Worm (Caenorhabditis elegans) whole organism, mixed stage, embryonic: Measurements from ENCODE around the gene mpk-2.
A peak's percentile ranks its signal among the peaks of the same experiment; 100 is the strongest.

Experiments
- M03D4.4 ChIP-seq: sonication (generic microtip); optimal IDR thresholded peaks from 2 replicates; lab custom pipeline; 2017; ENCODE audit warnings: mild to moderate bottlenecking, missing genetic modification characterization, missing compliant biosample characterization
- bed-3 ChIP-seq: fragments of 200-800 bp; sonication (Bioruptor generic); optimal IDR thresholded peaks from 3 replicates; lab custom pipeline; 2018; ENCODE audit warnings: mild to moderate bottlenecking, missing genetic modification characterization, moderate library complexity, missing compliant biosample characterization
- blmp-1 ChIP-seq: fragments of 150-350 bp; optimal IDR thresholded peaks from 2 replicates; lab custom pipeline; 2014; ENCODE audit warnings: missing biosample characterization, missing genetic modification characterization
- ceh-39 ChIP-seq: fragments of 150-350 bp; optimal IDR thresholded peaks from 2 replicates; lab custom pipeline; 2014; ENCODE audit warnings: missing biosample characterization, missing genetic modification characterization
- ceh-43 ChIP-seq: fragments of 200-800 bp; sonication (Bioruptor generic); optimal IDR thresholded peaks from 2 replicates; lab custom pipeline; 2018; ENCODE audit warnings: mild to moderate bottlenecking, missing genetic modification characterization, moderate library complexity, missing compliant biosample characterization
- ceh-83 ChIP-seq: fragments of 200-800 bp; sonication (Bioruptor generic); optimal IDR thresholded peaks from 2 replicates; lab custom pipeline; 2018; ENCODE audit warnings: mild to moderate bottlenecking, missing genetic modification characterization, missing compliant biosample characterization
- ces-1 ChIP-seq: fragments of 150-350 bp; optimal IDR thresholded peaks from 2 replicates; lab custom pipeline; 2014; ENCODE audit warnings: missing biosample characterization, missing genetic modification reagents, missing genetic modification characterization
- cnd-1 ChIP-seq: fragments of 200-800 bp; sonication (Bioruptor generic); optimal IDR thresholded peaks from 2 replicates; lab custom pipeline; 2018; ENCODE audit warnings: mild to moderate bottlenecking, missing genetic modification characterization, missing compliant biosample characterization
- drap-1 ChIP-seq: fragments of 200-800 bp; sonication (Bioruptor generic); optimal IDR thresholded peaks from 3 replicates; lab custom pipeline; 2018; ENCODE audit warnings: mild to moderate bottlenecking, missing genetic modification characterization, missing compliant biosample characterization
- elt-1 ChIP-seq: sonication (generic microtip); optimal IDR thresholded peaks from 2 replicates; lab custom pipeline; 2017; ENCODE audit warnings: missing genetic modification characterization, mild to moderate bottlenecking, missing compliant biosample characterization, antibody characterized with exemption, moderate library complexity, borderline replicate concordance; ENCODE audit not compliant: insufficient read depth
- elt-3 ChIP-seq: fragments of 150-350 bp; optimal IDR thresholded peaks from 2 replicates; lab custom pipeline; 2014; ENCODE audit warnings: missing biosample characterization, missing genetic modification characterization
- flh-1 ChIP-seq: fragments of 200-800 bp; sonication (Bioruptor generic); optimal IDR thresholded peaks from 2 replicates; lab custom pipeline; 2018; ENCODE audit warnings: mild to moderate bottlenecking, missing genetic modification characterization, moderate library complexity, missing compliant biosample characterization
- ham-2 ChIP-seq: fragments of 200-800 bp; sonication (Bioruptor generic); optimal IDR thresholded peaks from 2 replicates; lab custom pipeline; 2018; ENCODE audit warnings: mild to moderate bottlenecking, missing genetic modification characterization, missing compliant biosample characterization
- hlh-1 ChIP-seq: fragments of 150-350 bp; optimal IDR thresholded peaks from 2 replicates; lab custom pipeline; 2014; ENCODE audit warnings: missing biosample characterization, missing genetic modification reagents, missing genetic modification characterization
- lin-13 ChIP-seq: fragments of 150-350 bp; optimal IDR thresholded peaks from 2 replicates; lab custom pipeline; 2014; ENCODE audit warnings: missing biosample characterization, missing genetic modification characterization
- lin-32 ChIP-seq: fragments of 200-800 bp; sonication (Bioruptor generic); optimal IDR thresholded peaks from 2 replicates; lab custom pipeline; 2018; ENCODE audit warnings: mild to moderate bottlenecking, missing genetic modification characterization, missing compliant biosample characterization
- lsy-2 ChIP-seq: fragments of 150-350 bp; optimal IDR thresholded peaks from 2 replicates; lab custom pipeline; 2014; ENCODE audit warnings: missing biosample characterization, missing genetic modification characterization
- mab-5 ChIP-seq: fragments of 150-350 bp; optimal IDR thresholded peaks from 2 replicates; lab custom pipeline; 2014; ENCODE audit warnings: missing biosample characterization, missing genetic modification characterization
- mep-1 ChIP-seq: fragments of 150-350 bp; optimal IDR thresholded peaks from 2 replicates; lab custom pipeline; 2017; ENCODE audit warnings: missing biosample characterization, missing genetic modification reagents, missing genetic modification characterization, inconsistent platforms
- mls-2 ChIP-seq: sonication (generic microtip); optimal IDR thresholded peaks from 2 replicates; lab custom pipeline; 2016; ENCODE audit warnings: mild to moderate bottlenecking, missing genetic modification characterization, moderate library complexity, missing compliant biosample characterization
- nhr-12 ChIP-seq: fragments of 150-350 bp; optimal IDR thresholded peaks from 2 replicates; lab custom pipeline; 2014; ENCODE audit warnings: missing biosample characterization, missing genetic modification characterization
- nhr-2 ChIP-seq: fragments of 150-350 bp; optimal IDR thresholded peaks from 2 replicates; lab custom pipeline; 2014; ENCODE audit warnings: missing biosample characterization, missing genetic modification characterization
- nhr-237 ChIP-seq: fragments of 150-350 bp; optimal IDR thresholded peaks from 2 replicates; lab custom pipeline; 2014; ENCODE audit warnings: missing biosample characterization, missing genetic modification characterization
- nhr-28 ChIP-seq: fragments of 150-350 bp; optimal IDR thresholded peaks from 2 replicates; lab custom pipeline; 2014; ENCODE audit warnings: missing biosample characterization, missing genetic modification characterization
- nhr-76 ChIP-seq: sonication (generic microtip); optimal IDR thresholded peaks from 2 replicates; lab custom pipeline; 2017; ENCODE audit warnings: missing biosample characterization, missing genetic modification characterization
- pha-4 ChIP-seq: fragments of 150-350 bp; optimal IDR thresholded peaks from 2 replicates; lab custom pipeline; 2018; ENCODE audit warnings: missing biosample characterization, missing genetic modification reagents, missing genetic modification characterization
- sem-2 ChIP-seq: fragments of 200-800 bp; sonication (Bioruptor generic); optimal IDR thresholded peaks from 2 replicates; lab custom pipeline; 2018; ENCODE audit warnings: mild to moderate bottlenecking, missing genetic modification characterization, missing compliant biosample characterization
- snpc-4 ChIP-seq: fragments of 150-350 bp; optimal IDR thresholded peaks from 2 replicates; lab custom pipeline; 2014; ENCODE audit warnings: missing biosample characterization, missing genetic modification characterization
- sptf-1 ChIP-seq: sonication (generic microtip); optimal IDR thresholded peaks from 2 replicates; lab custom pipeline; 2017; ENCODE audit warnings: mild to moderate bottlenecking, missing genetic modification characterization, moderate library complexity, missing compliant biosample characterization
- tbx-8 ChIP-seq: fragments of 200-800 bp; sonication (Bioruptor generic); optimal IDR thresholded peaks from 2 replicates; lab custom pipeline; 2018; ENCODE audit warnings: mild to moderate bottlenecking, missing genetic modification characterization, moderate library complexity, missing compliant biosample characterization
- unc-120 ChIP-seq: sonication (generic microtip); optimal IDR thresholded peaks from 2 replicates; lab custom pipeline; 2017; ENCODE audit warnings: missing genetic modification characterization, missing compliant biosample characterization; ENCODE audit not compliant: poor library complexity, severe bottlenecking
- unc-39 ChIP-seq: fragments of 150-350 bp; optimal IDR thresholded peaks from 2 replicates; lab custom pipeline; 2014; ENCODE audit warnings: missing biosample characterization, missing genetic modification characterization
- unc-62 ChIP-seq: fragments of 150-350 bp; optimal IDR thresholded peaks from 2 replicates; lab custom pipeline; 2014; ENCODE audit warnings: missing biosample characterization, missing genetic modification reagents, missing genetic modification characterization
- zip-8 ChIP-seq: fragments of 150-350 bp; optimal IDR thresholded peaks from 2 replicates; lab custom pipeline; 2014; ENCODE audit warnings: missing biosample characterization, missing genetic modification characterization
- ztf-11 ChIP-seq: fragments of 150-350 bp; optimal IDR thresholded peaks from 2 replicates; lab custom pipeline; 2014; ENCODE audit warnings: missing biosample characterization, missing genetic modification characterization

Gene mpk-2

DNA sequence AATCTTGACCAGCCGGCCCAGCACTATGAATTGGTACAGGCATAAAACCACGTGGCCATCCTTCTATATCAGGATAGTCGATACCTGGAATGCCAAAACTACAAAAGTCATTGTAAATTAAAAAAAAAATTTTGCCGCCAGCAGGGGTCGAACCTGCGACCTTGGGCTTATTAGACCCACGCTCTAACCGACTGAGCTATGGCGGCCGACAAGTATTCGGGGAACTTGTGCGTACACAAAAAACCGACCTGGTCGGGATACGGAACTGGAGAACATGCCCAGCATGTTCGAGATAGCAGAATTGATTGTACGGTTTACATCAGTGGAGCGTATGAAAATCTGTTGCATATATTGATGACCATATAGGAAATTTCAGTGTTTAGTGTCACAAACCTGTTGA is 46.6 kb upstream of the mpk-2 start:
- no peak for TF ChIP-seq blmp-1 (tag; lab: Kevin White, UChicago)
- no peak for TF ChIP-seq zip-8 (tag; lab: Kevin White, UChicago)
- no peak for TF ChIP-seq lin-32 (GFP tag; lab: Kevin White, UChicago)
- TF ChIP-seq nhr-28, result no peak
- peak; percentile 44 for TF ChIP-seq drap-1 (GFP tag; lab: Kevin White, UChicago)
- TF ChIP-seq nhr-2, result no peak
- no peak for TF ChIP-seq pha-4 (tag; lab: Kevin White, UChicago)
- TF ChIP-seq mep-1 (tag; lab: Kevin White, UChicago), result no peak
- no peak for TF ChIP-seq mab-5 (tag; lab: Kevin White, UChicago)
- TF ChIP-seq ztf-11 (tag; lab: Kevin White, UChicago), result no peak
- TF ChIP-seq elt-1, result no peak
- TF ChIP-seq tbx-8 (GFP tag; lab: Kevin White, UChicago), result peak; percentile 35
- TF ChIP-seq elt-3, result no peak
- peak; percentile 55 for TF ChIP-seq M03D4.4 (tag; lab: Kevin White, UChicago)
- TF ChIP-seq snpc-4, result no peak
- TF ChIP-seq lin-13 (tag; lab: Kevin White, UChicago), result no peak
- no peak for TF ChIP-seq unc-120 (tag; lab: Kevin White, UChicago)
- peak; percentile 73 for TF ChIP-seq ceh-83 (GFP tag; lab: Kevin White, UChicago)
- TF ChIP-seq mls-2 (tag; lab: Kevin White, UChicago), result peak; percentile 47
- TF ChIP-seq bed-3 (GFP tag; lab: Kevin White, UChicago), result peak; percentile 1
- TF ChIP-seq flh-1 (GFP tag; lab: Kevin White, UChicago), result no peak
- TF ChIP-seq unc-39, result no peak
- no peak for TF ChIP-seq nhr-12 (tag; lab: Kevin White, UChicago)
- no peak for TF ChIP-seq nhr-76
- no peak for TF ChIP-seq cnd-1
- peak; percentile 17 for TF ChIP-seq ham-2 (GFP tag; lab: Kevin White, UChicago)
- TF ChIP-seq ceh-43 (GFP tag; lab: Kevin White, UChicago), result no peak
- peak; percentile 41 for TF ChIP-seq sem-2 (GFP tag; lab: Kevin White, UChicago)
- no peak for TF ChIP-seq nhr-237 (tag; lab: Kevin White, UChicago)
- peak; percentile 60 for TF ChIP-seq sptf-1 (tag; lab: Kevin White, UChicago)
- no peak for TF ChIP-seq hlh-1 (tag; lab: Kevin White, UChicago)
- TF ChIP-seq ces-1, result no peak
- no peak for TF ChIP-seq lsy-2
- TF ChIP-seq unc-62, result no peak
- TF ChIP-seq ceh-39, result no peak
- TF ChIP-seq, all 35 proteins: peak for 9

DNA sequence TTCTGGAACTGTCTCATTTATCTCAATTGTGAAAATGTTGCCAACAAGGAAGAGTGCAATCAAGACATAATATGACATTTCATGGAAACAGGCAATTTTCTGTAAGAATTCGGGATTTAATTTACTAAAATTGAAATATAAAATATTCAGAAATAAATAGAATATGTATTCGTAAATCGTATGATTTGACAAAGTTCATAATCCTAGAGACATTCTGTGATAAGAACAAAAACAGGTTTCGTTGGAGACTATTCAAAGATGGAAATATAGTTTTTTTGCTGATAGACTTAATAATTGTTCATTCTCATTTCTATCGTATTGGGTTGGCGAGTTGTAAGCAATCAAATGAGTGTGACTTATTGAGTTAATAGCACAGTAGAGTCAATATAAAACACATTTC is 45.9 kb upstream of the mpk-2 start, which contains the start of gene C27A2.12:
TSS of gene C27A2.12 (minus strand) at position 101 of the 400 bp plus-strand sequence.
- TF ChIP-seq elt-3 (no peak), nhr-76 (no peak), cnd-1 (no peak), bed-3 (GFP tag; lab: Kevin White, UChicago) (no peak), nhr-28 (no peak), ztf-11 (tag; lab: Kevin White, UChicago) (no peak), nhr-2 (no peak), unc-62 (no peak), elt-1 (no peak), sptf-1 (tag; lab: Kevin White, UChicago) (no peak), ceh-43 (GFP tag; lab: Kevin White, UChicago) (no peak), lin-13 (tag; lab: Kevin White, UChicago) (no peak), unc-39 (no peak), nhr-12 (tag; lab: Kevin White, UChicago) (no peak)

DNA sequence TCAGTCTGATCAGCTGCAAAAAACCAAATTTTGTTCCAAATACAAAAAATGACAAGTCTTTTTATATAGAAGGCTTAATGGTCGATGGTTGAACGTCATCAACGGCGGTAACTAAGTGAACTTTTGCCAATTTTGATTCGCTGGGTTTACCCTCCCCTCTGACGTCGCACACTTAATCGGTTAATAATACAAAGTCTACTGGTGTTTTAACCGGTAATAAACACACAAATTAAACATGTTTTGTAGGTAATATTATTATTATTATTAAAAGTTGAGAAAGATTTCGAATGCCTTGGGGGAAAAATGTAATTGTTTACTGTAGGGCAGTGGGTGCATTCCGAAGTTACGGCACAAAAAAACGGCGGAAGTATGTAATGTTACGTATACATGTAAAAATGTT is 43.2 kb upstream of the mpk-2 start, which contains the start of gene pho-12:
TSS of gene pho-12 (minus strand) at position 101 of the 400 bp plus-strand sequence.
- no peak for TF ChIP-seq nhr-28
- TF ChIP-seq lin-13 (tag; lab: Kevin White, UChicago), result no peak
- TF ChIP-seq bed-3 (GFP tag; lab: Kevin White, UChicago), result no peak
- no peak for TF ChIP-seq snpc-4
- TF ChIP-seq cnd-1, result no peak
- TF ChIP-seq ceh-83 (GFP tag; lab: Kevin White, UChicago), result no peak
- no peak for TF ChIP-seq nhr-2
- no peak for TF ChIP-seq lin-32 (GFP tag; lab: Kevin White, UChicago)
- TF ChIP-seq flh-1 (GFP tag; lab: Kevin White, UChicago), result no peak
